Fruit fly (Drosophila melanogaster) Kc167 (cell line): ENCODE results near the gene CG13907.

Experiments used
- Myc ChIP-seq: fragments of >200 bp; optimal IDR thresholded peaks from 2 replicates; lab custom pipeline; 2017; ENCODE audit warnings: missing external identifiers
- psq ChIP-seq: fragments of >200 bp; optimal IDR thresholded peaks from 2 replicates; lab custom pipeline; 2017; ENCODE audit warnings: missing external identifiers

- TF ChIP-seq Myc (lab: Kevin White, UChicago) (no peak), psq (lab: Kevin White, UChicago) (no peak)
Observed at dm6 chr3L:888372-888771, 6.6 kb upstream of the CG13907 start.
